Worm (Caenorhabditis elegans): ENCODE measurements around the gene F14E5.8.

- TF ChIP-seq unc-62 (GFP tag; optimal IDR thresholded peaks at IDR 0.05) = no peak
- TF ChIP-seq lin-39 (tag; optimal IDR thresholded peaks at IDR 0.05) = no peak
- TF ChIP-seq lin-13 (GFP tag; optimal IDR thresholded peaks at IDR 0.05) = no peak
- no peak for TF ChIP-seq nhr-237 (tag; optimal IDR thresholded peaks at IDR 0.05)
- TF ChIP-seq nhr-76 (tag; optimal IDR thresholded peaks at IDR 0.05) = no peak
- no peak for TF ChIP-seq dpl-1 (GFP tag; optimal IDR thresholded peaks at IDR 0.05)
- no peak for TF ChIP-seq efl-1 (optimal IDR thresholded peaks at IDR 0.05)
- TF ChIP-seq efl-1 (GFP tag; optimal IDR thresholded peaks at IDR 0.05 in 1 of 2) = no peak
- no peak for TF ChIP-seq ceh-90 (tag; optimal IDR thresholded peaks at IDR 0.05)
- TF ChIP-seq mdl-1 (tag; optimal IDR thresholded peaks at IDR 0.05) = no peak
These were observed 14.6 kb upstream of the F14E5.8 start, which contains the start of gene ubc-24 for ce11 chrII:8405303-8405702.
